Fruit fly (Drosophila melanogaster): ENCODE data around the gene CG45690.

CG45690 gene

DNA sequence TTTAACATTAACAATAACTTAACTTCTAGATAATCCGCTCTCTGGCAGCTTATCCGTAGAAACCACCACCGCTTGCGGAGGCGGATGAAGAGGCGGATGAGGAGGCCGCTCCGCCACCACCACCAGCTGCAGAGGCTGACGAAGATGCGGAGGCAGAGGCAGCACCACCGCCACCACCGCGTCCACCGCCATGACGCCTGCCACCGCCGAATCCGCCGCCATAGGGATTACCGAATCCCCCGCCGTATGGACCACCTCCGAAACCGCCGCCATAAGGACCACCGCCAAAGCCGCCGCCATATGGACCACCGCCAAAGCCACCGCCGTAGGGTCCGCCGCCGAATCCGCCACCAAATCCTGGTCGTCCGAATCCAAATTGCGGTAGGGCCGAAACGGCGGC, 30.7 kb downstream of the CG45690 start (continued):
- no peak for TF ChIP-seq so (GFP tag; IDR thresholded peaks at IDR 0.05)
- no peak for TF ChIP-seq Bdp1 (GFP tag; optimal IDR thresholded peaks at IDR 0.05)
- TF ChIP-seq CG9817 (tag; optimal IDR thresholded peaks at IDR 0.05), result no peak
- no peak for TF ChIP-seq prd (optimal IDR thresholded peaks at IDR 0.05)
- 0 out of 3 replicates have a peak, but pooled peaks have one; percentile 5 for TF ChIP-seq prd (GFP tag; IDR thresholded peaks at IDR 0.05)
- no peak for TF ChIP-seq CG12236 (GFP tag; optimal IDR thresholded peaks at IDR 0.05)
- no peak for TF ChIP-seq klu (GFP tag; IDR thresholded peaks at IDR 0.05)
- no peak for TF ChIP-seq grau (tag; optimal IDR thresholded peaks at IDR 0.05)
- no peak for TF ChIP-seq btn (GFP tag; optimal IDR thresholded peaks at IDR 0.05)
- TF ChIP-seq CG12942 (GFP tag; optimal IDR thresholded peaks at IDR 0.05), result no peak
- no peak for TF ChIP-seq NfI (GFP tag; optimal IDR thresholded peaks at IDR 0.05)
- TF ChIP-seq CG10462 (GFP tag; optimal IDR thresholded peaks at IDR 0.05), result no peak
- no peak for TF ChIP-seq CG12659 (GFP tag; optimal IDR thresholded peaks at IDR 0.05)
- TF ChIP-seq CG16815 (GFP tag; optimal IDR thresholded peaks at IDR 0.05), result no peak
- TF ChIP-seq ranshi (GFP tag; IDR thresholded peaks at IDR 0.05), result no peak
- no peak for TF ChIP-seq CG11398 (GFP tag; optimal IDR thresholded peaks at IDR 0.05)
- no peak for TF ChIP-seq usp (GFP tag; optimal IDR thresholded peaks at IDR 0.05)
- no peak for TF ChIP-seq CG33557 (GFP tag; optimal IDR thresholded peaks at IDR 0.05)
- TF ChIP-seq CG6272 (GFP tag; IDR thresholded peaks at IDR 0.05), result no peak
- no peak for TF ChIP-seq Hmx (GFP tag; optimal IDR thresholded peaks at IDR 0.05)
- no peak for TF ChIP-seq NK7.1 (GFP tag; optimal IDR thresholded peaks at IDR 0.05)
- TF ChIP-seq CG8281 (tag; optimal IDR thresholded peaks at IDR 0.05), result no peak
- TF ChIP-seq ATbp (GFP tag; optimal IDR thresholded peaks at IDR 0.05), result no peak
- no peak for TF ChIP-seq peb (GFP tag; IDR thresholded peaks at IDR 0.05)

dm6 chr2L:10689221-10690034, 31.3 kb downstream of the CG45690 start, which contains the start of gene CG7294:
TSS of gene CG7294 (minus strand) at chr2L:10689271.
- peak in 1 of 2 experiments; percentile 28 for TF ChIP-seq Hr51 (GFP tag; optimal IDR thresholded peaks at IDR 0.05)
- no peak for TF ChIP-seq CG12942 (GFP tag; optimal IDR thresholded peaks at IDR 0.05)
- TF ChIP-seq CG3726 (GFP tag; IDR thresholded peaks at IDR 0.05), result no peak
- no peak for TF ChIP-seq CG1647 (GFP tag; optimal IDR thresholded peaks at IDR 0.05)
- peak; percentile 67 for TF ChIP-seq gem (tag; optimal IDR thresholded peaks at IDR 0.05)
- peak; percentile 50 for TF ChIP-seq grau (tag; optimal IDR thresholded peaks at IDR 0.05)
- peak; percentile 18 for TF ChIP-seq CG3281 (GFP tag; optimal IDR thresholded peaks at IDR 0.05)
- TF ChIP-seq dmrt99B (tag; optimal IDR thresholded peaks at IDR 0.05), result peak; percentile 19
- peak; percentile 27 for TF ChIP-seq CG17829 (tag; optimal IDR thresholded peaks at IDR 0.05)
- peak in 1 of 2 experiments; percentile 32 for TF ChIP-seq bsh (GFP tag; optimal IDR thresholded peaks at IDR 0.05)
- no peak for TF ChIP-seq CG6683 (GFP tag; optimal IDR thresholded peaks at IDR 0.05)
- no peak for TF ChIP-seq dimm (GFP tag; IDR thresholded peaks at IDR 0.05)
- TF ChIP-seq CG17359 (tag; optimal IDR thresholded peaks at IDR 0.05), result peak; percentile 23
- TF ChIP-seq CG11504 (tag; optimal IDR thresholded peaks at IDR 0.05), result peak; percentile 60
- TF ChIP-seq Elba2 (GFP tag; optimal IDR thresholded peaks at IDR 0.05), result no peak
- TF ChIP-seq Dek (tag; optimal IDR thresholded peaks at IDR 0.05), result peak; percentile 10
- TF ChIP-seq CG10267 (tag; optimal IDR thresholded peaks at IDR 0.05), result peak; percentile 38
- peak; percentile 5 for TF ChIP-seq Ssrp (tag; optimal IDR thresholded peaks at IDR 0.05)
- TF ChIP-seq grn (GFP tag; optimal IDR thresholded peaks at IDR 0.05), result peak; percentile 42
- no peak for TF ChIP-seq CG1832 (GFP tag; optimal IDR thresholded peaks at IDR 0.05)
- no peak for TF ChIP-seq CG14860 (GFP tag; IDR thresholded peaks at IDR 0.05; ENCODE audit: partially characterized antibody)
- no peak for TF ChIP-seq hb (GFP tag; IDR thresholded peaks at IDR 0.05; ENCODE audit: partially characterized antibody)
- no peak for TF ChIP-seq CG4404 (GFP tag; IDR thresholded peaks at IDR 0.05)
- peak; percentile 37 for TF ChIP-seq nmo (GFP tag; optimal IDR thresholded peaks at IDR 0.05)
- TF ChIP-seq PHDP (tag; optimal IDR thresholded peaks at IDR 0.05), result peak; percentile 36
- TF ChIP-seq phol (tag; optimal IDR thresholded peaks at IDR 0.05), result peak; percentile 38
- TF ChIP-seq CG12391 (tag; optimal IDR thresholded peaks at IDR 0.05), result peak; percentile 37

Data from whole organism, embryonic.